Worm (Caenorhabditis elegans): ENCODE results near the gene nuo-3.

DNA sequence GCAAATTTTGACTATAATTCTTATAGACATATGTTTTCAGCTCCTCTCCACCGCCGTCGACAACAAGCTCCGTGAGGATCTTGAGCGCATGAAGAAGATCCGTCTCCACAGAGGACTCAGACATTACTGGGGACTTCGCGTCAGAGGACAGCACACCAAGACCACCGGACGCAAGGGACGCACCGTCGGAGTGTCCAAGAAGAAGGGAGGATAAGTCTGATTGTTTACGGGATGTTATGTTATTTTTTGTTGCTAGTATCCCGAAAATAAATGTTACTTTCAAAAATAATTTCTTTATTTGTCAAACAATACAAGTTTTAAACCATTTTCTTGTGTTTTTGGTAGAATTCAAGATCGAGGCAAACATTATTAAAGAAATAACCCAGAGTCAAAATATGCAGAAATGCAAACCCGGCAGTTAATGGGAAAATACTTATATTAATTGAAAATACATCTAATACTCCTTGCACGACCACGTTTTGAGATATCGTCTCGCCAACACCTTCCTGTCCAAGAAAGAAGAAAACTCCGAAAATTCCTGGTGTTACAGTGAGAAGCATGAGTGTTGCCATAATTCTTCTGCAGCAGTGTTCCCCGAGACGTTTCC is 28.9 kb upstream of the nuo-3 start:
- TF ChIP-seq unc-130 (tag; optimal IDR thresholded peaks at IDR 0.05) (no peak), ceh-82 (tag; optimal IDR thresholded peaks at IDR 0.05) (no peak), nhr-77 (tag; optimal IDR thresholded peaks at IDR 0.05) (no peak), blmp-1 (tag; optimal IDR thresholded peaks at IDR 0.05) (no peak), ceh-8 (GFP tag; optimal IDR thresholded peaks at IDR 0.05) (no peak), egl-27 (tag; optimal IDR thresholded peaks at IDR 0.05) (no peak), jun-1 (tag; optimal IDR thresholded peaks at IDR 0.05) (no peak), lsy-2 (tag; optimal IDR thresholded peaks at IDR 0.05) (no peak), sup-37 (GFP tag; optimal IDR thresholded peaks at IDR 0.05) (no peak), lin-14 (GFP tag; optimal IDR thresholded peaks at IDR 0.05) (no peak)

Measured in whole organism, L1 larva.